Fruit fly (Drosophila melanogaster) whole organism, embryonic: ENCODE measurements around the gene Dmtn.

ENCODE experiments used
- Antp ChIP-seq: fragments of 200-800 bp; sonication (Bioruptor generic); optimal IDR thresholded peaks from 3 replicates; lab custom pipeline; 2016; ENCODE audit warnings: missing biosample characterization, missing genetic modification characterization
- Atf6 ChIP-seq: fragments of 200-800 bp; sonication (Bioruptor generic); IDR thresholded peaks from 2 replicates; pipeline ENCODE4 v1.3.6; 2022; ENCODE audit warnings: missing biosample characterization, missing genetic modification characterization
- BEAF-32 ChIP-seq: fragments of 200-800 bp; sonication (Bioruptor generic); optimal IDR thresholded peaks from 3 replicates; lab custom pipeline; 2017; ENCODE audit warnings: missing biosample characterization, missing genetic modification characterization, mild to moderate bottlenecking, moderate library complexity, missing genetic modification reagents
- Bdp1 ChIP-seq: fragments of 200-800 bp; sonication (Bioruptor generic); optimal IDR thresholded peaks from 3 replicates; lab custom pipeline; 2016; ENCODE audit warnings: missing biosample characterization, missing genetic modification characterization
- BtbVII ChIP-seq: fragments of 200-800 bp; sonication (Bioruptor generic); optimal IDR thresholded peaks from 3 replicates; lab custom pipeline; 2017; ENCODE audit warnings: missing biosample characterization, mild to moderate bottlenecking, missing genetic modification characterization
- CG10366 ChIP-seq: fragments of 200-800 bp; sonication (Bioruptor generic); IDR thresholded peaks from 2 replicates; pipeline ENCODE4 v1.3.6; 2022; ENCODE audit warnings: missing biosample characterization, missing genetic modification characterization
- CG10654 ChIP-seq: fragments of 200-800 bp; sonication (Bioruptor generic); optimal IDR thresholded peaks from 2 replicates; lab custom pipeline; 2016; ENCODE audit warnings: missing biosample characterization, missing genetic modification characterization
- CG15269 ChIP-seq: fragments of 200-800 bp; sonication (Bioruptor generic); optimal IDR thresholded peaks from 2 replicates; lab custom pipeline; 2018; ENCODE audit warnings: missing biosample characterization, mild to moderate bottlenecking, missing genetic modification characterization, moderate library complexity
- CG1529 ChIP-seq: fragments of 200-800 bp; sonication (Bioruptor generic); optimal IDR thresholded peaks from 3 replicates; lab custom pipeline; 2018; ENCODE audit warnings: missing biosample characterization, missing genetic modification characterization
- CG15514 ChIP-seq: fragments of 200-800 bp; sonication (Bioruptor generic); optimal IDR thresholded peaks from 3 replicates; lab custom pipeline; 2017; ENCODE audit warnings: missing biosample characterization, missing genetic modification characterization, mild to moderate bottlenecking, moderate library complexity, missing genetic modification reagents
- CG15696 ChIP-seq: fragments of 200-800 bp; sonication (Bioruptor generic); optimal IDR thresholded peaks from 2 replicates; lab custom pipeline; 2019; ENCODE audit warnings: missing biosample characterization, mild to moderate bottlenecking, missing genetic modification characterization, moderate library complexity
- CG1602 ChIP-seq: fragments of 200-800 bp; sonication (Bioruptor generic); optimal IDR thresholded peaks from 3 replicates; lab custom pipeline; 2016; ENCODE audit warnings: missing biosample characterization, missing genetic modification characterization
- CG17829 ChIP-seq: fragments of 200-800 bp; optimal IDR thresholded peaks from 2 replicates; lab custom pipeline; 2019; ENCODE audit warnings: missing biosample characterization, mild to moderate bottlenecking, missing genetic modification characterization, moderate library complexity
- CG17912 ChIP-seq: fragments of 200-800 bp; sonication (Bioruptor generic); optimal IDR thresholded peaks from 2 replicates; lab custom pipeline; 2018; ENCODE audit warnings: missing biosample characterization, mild to moderate bottlenecking, missing genetic modification characterization
- CG18764 ChIP-seq: fragments of 200-800 bp; sonication (Bioruptor generic); optimal IDR thresholded peaks from 3 replicates; lab custom pipeline; 2016; ENCODE audit warnings: missing biosample characterization, missing genetic modification characterization
- CG2116 ChIP-seq: fragments of 200-800 bp; sonication (Bioruptor generic); optimal IDR thresholded peaks from 3 replicates; lab custom pipeline; 2018; ENCODE audit warnings: missing biosample characterization, mild to moderate bottlenecking, missing genetic modification characterization
- CG2202 ChIP-seq: fragments of 200-800 bp; sonication (Bioruptor generic); optimal IDR thresholded peaks from 2 replicates; lab custom pipeline; 2018; ENCODE audit warnings: missing biosample characterization, mild to moderate bottlenecking, missing genetic modification characterization
- CG31388 ChIP-seq: fragments of 200-800 bp; sonication (Bioruptor generic); optimal IDR thresholded peaks from 2 replicates; lab custom pipeline; 2016; ENCODE audit warnings: missing biosample characterization, missing genetic modification characterization
- CG32767 ChIP-seq: fragments of 200-800 bp; sonication (Bioruptor generic); IDR thresholded peaks from 2 replicates; pipeline ENCODE4 v1.3.6; 2022; ENCODE audit warnings: missing biosample characterization, missing genetic modification characterization
- CG3407 ChIP-seq: fragments of 200-800 bp; sonication (Bioruptor generic); optimal IDR thresholded peaks from 2 replicates; lab custom pipeline; 2018; ENCODE audit warnings: missing biosample characterization, mild to moderate bottlenecking, missing genetic modification characterization
- CG3847 ChIP-seq: fragments of 200-800 bp; sonication (Bioruptor generic); IDR thresholded peaks from 2 replicates; pipeline ENCODE4 v1.3.6; 2022; ENCODE audit warnings: missing biosample characterization, missing genetic modification characterization
- CG4424 ChIP-seq: fragments of 200-800 bp; sonication (Bioruptor generic); optimal IDR thresholded peaks from 3 replicates; lab custom pipeline; 2016; ENCODE audit warnings: missing biosample characterization, missing genetic modification characterization
- CG4730 ChIP-seq: fragments of 200-800 bp; sonication (Bioruptor generic); IDR thresholded peaks from 2 replicates; pipeline ENCODE4 v1.3.6; 2022; ENCODE audit warnings: missing biosample characterization, missing genetic modification characterization
- CG4820 ChIP-seq: fragments of 200-800 bp; sonication (Bioruptor generic); optimal IDR thresholded peaks from 3 replicates; lab custom pipeline; 2016; ENCODE audit warnings: missing biosample characterization, missing genetic modification characterization
- CG9609 ChIP-seq: fragments of 200-800 bp; sonication (Bioruptor generic); optimal IDR thresholded peaks from 3 replicates; lab custom pipeline; 2016; ENCODE audit warnings: missing biosample characterization, missing genetic modification characterization
- CG9797 ChIP-seq: fragments of 200-800 bp; sonication (Bioruptor generic); optimal IDR thresholded peaks from 3 replicates; lab custom pipeline; 2018; ENCODE audit warnings: missing biosample characterization, mild to moderate bottlenecking, missing genetic modification characterization
- Dad ChIP-seq: fragments of 200-800 bp; sonication (Bioruptor generic); optimal IDR thresholded peaks from 3 replicates; lab custom pipeline; 2016; ENCODE audit warnings: missing biosample characterization, missing genetic modification characterization
- HLH3B ChIP-seq: fragments of 200-800 bp; sonication (Bioruptor generic); IDR thresholded peaks from 2 replicates; pipeline ENCODE4 v1.3.6; 2022; ENCODE audit warnings: missing biosample characterization, missing genetic modification characterization
- Hand ChIP-seq: fragments of 200-800 bp; sonication (Bioruptor generic); optimal IDR thresholded peaks from 2 replicates; lab custom pipeline; 2017; ENCODE audit warnings: mild to moderate bottlenecking, missing biosample characterization, missing genetic modification reagents, missing genetic modification characterization
- MTF-1 ChIP-seq: fragments of 200-800 bp; sonication (Bioruptor generic); optimal IDR thresholded peaks from 2 replicates; lab custom pipeline; 2018; ENCODE audit warnings: missing biosample characterization, mild to moderate bottlenecking, missing genetic modification characterization, borderline replicate concordance
- Neu2 ChIP-seq: fragments of 200-800 bp; sonication (Bioruptor generic); optimal IDR thresholded peaks from 3 replicates; lab custom pipeline; 2016; ENCODE audit warnings: missing biosample characterization, missing genetic modification characterization, borderline replicate concordance
- Nf-YC ChIP-seq: fragments of 200-800 bp; optimal IDR thresholded peaks from 3 replicates; lab custom pipeline; 2019; ENCODE audit warnings: missing biosample characterization, mild to moderate bottlenecking, missing genetic modification characterization, moderate library complexity
- Rx ChIP-seq: fragments of 200-800 bp; sonication (Bioruptor generic); IDR thresholded peaks from 2 replicates; pipeline ENCODE4 v1.3.6; 2022; ENCODE audit warnings: missing biosample characterization, missing genetic modification characterization
- Sox100B ChIP-seq: fragments of 200-800 bp; sonication (Bioruptor generic); optimal IDR thresholded peaks from 3 replicates; lab custom pipeline; 2018; ENCODE audit warnings: missing biosample characterization, mild to moderate bottlenecking, missing genetic modification characterization
- Sry-β ChIP-seq: fragments of 200-800 bp; sonication (Bioruptor generic); optimal IDR thresholded peaks from 2 replicates; lab custom pipeline; 2018; ENCODE audit warnings: missing biosample characterization, mild to moderate bottlenecking, missing genetic modification characterization, moderate library complexity
- Vsx1 ChIP-seq: fragments of 200-800 bp; sonication (Bioruptor generic); optimal IDR thresholded peaks from 2 replicates; lab custom pipeline; 2017; ENCODE audit warnings: missing biosample characterization, mild to moderate bottlenecking, missing genetic modification characterization, missing genetic modification reagents
- cad ChIP-seq: fragments of >200 bp; optimal IDR thresholded peaks from 2 replicates; lab custom pipeline; 2017; ENCODE audit warnings: missing biosample characterization, missing genetic modification characterization
- cato ChIP-seq: fragments of 200-800 bp; sonication (Bioruptor generic); optimal IDR thresholded peaks from 2 replicates; lab custom pipeline; 2016; ENCODE audit warnings: missing biosample characterization, missing genetic modification characterization, borderline replicate concordance
- caup ChIP-seq: fragments of 200-800 bp; sonication (Bioruptor generic); optimal IDR thresholded peaks from 3 replicates; lab custom pipeline; 2017; ENCODE audit warnings: missing biosample characterization, mild to moderate bottlenecking, missing genetic modification characterization, moderate library complexity; ENCODE audit not compliant: severe bottlenecking
- dimm ChIP-seq: fragments of 200-800 bp; sonication (Bioruptor generic); IDR thresholded peaks from 2 replicates; pipeline ENCODE4 v1.3.6; 2022; ENCODE audit warnings: missing biosample characterization, missing genetic modification characterization
- hbn ChIP-seq: fragments of 200-800 bp; sonication (Bioruptor generic); IDR thresholded peaks from 2 replicates; pipeline ENCODE4 v1.3.6; 2022; ENCODE audit warnings: missing biosample characterization, missing genetic modification characterization; ENCODE audit not compliant: partially characterized antibody
- jigr1 ChIP-seq: fragments of 200-800 bp; sonication (Bioruptor generic); IDR thresholded peaks from 3 replicates; pipeline ENCODE4 v1.3.6; 2022; ENCODE audit warnings: missing biosample characterization, missing genetic modification characterization
- kay ChIP-seq: fragments of 200-800 bp; sonication (Bioruptor generic); optimal IDR thresholded peaks from 2 replicates; lab custom pipeline; 2016; ENCODE audit warnings: missing biosample characterization, missing genetic modification characterization
- oc ChIP-seq: fragments of 200-800 bp; sonication (Bioruptor generic); optimal IDR thresholded peaks from 2 replicates; lab custom pipeline; 2018; ENCODE audit warnings: missing biosample characterization, mild to moderate bottlenecking, missing genetic modification characterization, moderate library complexity
- row ChIP-seq: fragments of 200-800 bp; sonication (Bioruptor generic); IDR thresholded peaks from 3 replicates; pipeline ENCODE4 v1.3.6; 2022; ENCODE audit warnings: missing biosample characterization, missing genetic modification characterization
- sens ChIP-seq: fragments of 200-800 bp; sonication (Bioruptor generic); peaks from one replicate; lab custom pipeline; 2016; ENCODE audit warnings: missing biosample characterization, missing genetic modification characterization
- stwl ChIP-seq: fragments of 200-800 bp; sonication (Bioruptor generic); optimal IDR thresholded peaks from 3 replicates; lab custom pipeline; 2018; ENCODE audit warnings: missing biosample characterization, mild to moderate bottlenecking, missing genetic modification characterization, moderate library complexity
- tll ChIP-seq, 2 experiments: fragments of 200-800 bp in 1 of 2; fragments of >200 bp in 1 of 2; sonication (Bioruptor generic) in 1 of 2; optimal IDR thresholded peaks; 2 replicates each; lab custom pipeline; 2017 to 2019; ENCODE audit warnings: missing biosample characterization in 2 of 2, missing genetic modification characterization in 2 of 2, mild to moderate bottlenecking in 1 of 2, moderate library complexity in 1 of 2
- trh ChIP-seq: fragments of 200-800 bp; sonication (Bioruptor generic); optimal IDR thresholded peaks from 2 replicates; lab custom pipeline; 2016; ENCODE audit warnings: missing biosample characterization, missing genetic modification characterization
- vfl ChIP-seq: fragments of 200-800 bp; sonication (Bioruptor generic); optimal IDR thresholded peaks from 2 replicates; lab custom pipeline; 2016; ENCODE audit warnings: missing biosample characterization, missing genetic modification characterization
- wdn ChIP-seq: fragments of 200-800 bp; sonication (Bioruptor generic); IDR thresholded peaks from 2 replicates; pipeline ENCODE4 v1.3.6; 2022; ENCODE audit warnings: missing biosample characterization, missing genetic modification characterization
- yki ChIP-seq: fragments of >200 bp; optimal IDR thresholded peaks from 3 replicates; lab custom pipeline; 2018

The Dmtn gene

DNA sequence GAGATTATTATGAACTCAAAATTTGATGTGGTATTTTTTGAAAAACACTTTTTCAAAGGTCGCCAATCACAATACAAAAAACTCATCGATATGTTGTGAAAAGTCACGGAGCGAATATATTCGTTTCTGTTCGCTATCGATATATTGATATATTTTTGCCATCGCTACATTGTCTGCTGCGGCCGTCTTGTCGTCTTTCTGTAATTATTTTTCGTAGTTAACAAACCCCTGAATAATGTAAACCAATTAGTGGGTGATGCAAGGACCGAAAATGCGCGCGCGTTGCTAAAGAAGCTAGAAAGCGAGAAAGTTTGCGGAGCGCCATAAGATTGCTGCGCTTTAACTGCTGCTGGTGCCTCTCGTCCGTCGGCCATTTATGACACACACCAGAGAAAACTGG lies 54.9 kb downstream of the Dmtn start, which contains the start of gene Pak (continued):
- TF ChIP-seq hbn = peak; percentile 89
- no peak for TF ChIP-seq CG4424 (GFP tag; lab: Kevin White, UChicago)
- no peak for TF ChIP-seq Hand
- TF ChIP-seq CG2202 (tag; lab: Kevin White, UChicago) = no peak
- TF ChIP-seq Vsx1 (GFP tag; lab: Kevin White, UChicago) = no peak
- TF ChIP-seq sens (GFP tag; lab: Kevin White, UChicago) = peak; percentile 80
- TF ChIP-seq CG9797 (GFP tag; lab: Kevin White, UChicago) = no peak
- TF ChIP-seq CG31388 = no peak
- peak; percentile 58 for TF ChIP-seq CG15514 (GFP tag; lab: Kevin White, UChicago)
- no peak for TF ChIP-seq yki (lab: Kevin White, UChicago)
- TF ChIP-seq CG32767 (GFP tag; lab: Robert Waterston, UW) = no peak
- no peak for TF ChIP-seq vfl (GFP tag; lab: Kevin White, UChicago)
- TF ChIP-seq CG15269 (tag; lab: Kevin White, UChicago) = no peak
- peak; percentile 16 for TF ChIP-seq CG1529 (GFP tag; lab: Kevin White, UChicago)
- TF ChIP-seq cad (GFP tag; lab: Kevin White, UChicago) = no peak
- TF ChIP-seq CG10366 (GFP tag; lab: Robert Waterston, UW) = no peak
- peak in 1 of 2 experiments; percentile 36 for TF ChIP-seq tll (GFP tag; optimal IDR thresholded peaks at IDR 0.05; lab: Kevin White, UChicago)
- no peak for TF ChIP-seq CG10654 (GFP tag; lab: Kevin White, UChicago)
- no peak for TF ChIP-seq Antp (GFP tag; lab: Kevin White, UChicago)
- TF ChIP-seq Sox100B (GFP tag; lab: Kevin White, UChicago) = no peak
- no peak for TF ChIP-seq CG18764
- TF ChIP-seq Rx (GFP tag; lab: Robert Waterston, UW) = no peak
- no peak for TF ChIP-seq Dad
- TF ChIP-seq cato = no peak
- no peak for TF ChIP-seq CG17912 (GFP tag; lab: Kevin White, UChicago)
- TF ChIP-seq CG2116 = peak; percentile 56
- peak; percentile 70 for TF ChIP-seq stwl (tag; lab: Kevin White, UChicago)
- no peak for TF ChIP-seq CG15696 (tag; lab: Kevin White, UChicago)
- no peak for TF ChIP-seq dimm (GFP tag; lab: Robert Waterston, UW)
- TF ChIP-seq caup = no peak
- TF ChIP-seq CG3847 = 0 out of 2 replicates have a peak, but pooled peaks have one; percentile 12
- no peak for TF ChIP-seq CG9609
- no peak for TF ChIP-seq Bdp1 (GFP tag; lab: Kevin White, UChicago)
- TF ChIP-seq CG3407 (GFP tag; lab: Kevin White, UChicago) = no peak
- peak; percentile 41 for TF ChIP-seq Nf-YC
- TF ChIP-seq HLH3B = no peak
- no peak for TF ChIP-seq CG4820 (GFP tag; lab: Kevin White, UChicago)
- no peak for TF ChIP-seq oc (tag; lab: Kevin White, UChicago)
- peak; percentile 74 for TF ChIP-seq row
- no peak for TF ChIP-seq Sry-β (GFP tag; lab: Kevin White, UChicago)
- TF ChIP-seq BtbVII (GFP tag; lab: Kevin White, UChicago) = no peak
- TF ChIP-seq CG1602 (GFP tag; lab: Kevin White, UChicago) = no peak
- TF ChIP-seq BEAF-32 (GFP tag; lab: Kevin White, UChicago) = peak; percentile 95
- no peak for TF ChIP-seq jigr1
- TF ChIP-seq Neu2 (GFP tag; lab: Kevin White, UChicago) = no peak
- TF ChIP-seq trh (GFP tag; lab: Kevin White, UChicago) = no peak
- no peak for TF ChIP-seq Atf6
- TF ChIP-seq CG17829 (tag; lab: Kevin White, UChicago) = no peak
- no peak for TF ChIP-seq wdn (GFP tag; lab: Robert Waterston, UW)
- no peak for TF ChIP-seq MTF-1 (GFP tag; lab: Kevin White, UChicago)
- TF ChIP-seq CG4730 = no peak
- no peak for TF ChIP-seq kay
